Fruit fly (Drosophila melanogaster) whole organism, adult: ENCODE results near the gene ida.
A peak's percentile ranks its signal among the peaks of the same experiment; 100 is the strongest.

Experiments
- CG11617 ChIP-seq: fragments of 200-800 bp; sonication (Bioruptor generic); optimal IDR thresholded peaks from 2 replicates; lab custom pipeline; 2017; ENCODE audit warnings: mild to moderate bottlenecking, missing biosample characterization, missing genetic modification reagents, missing genetic modification characterization
- CG12768 ChIP-seq: fragments of 200-800 bp; sonication (Bioruptor generic); optimal IDR thresholded peaks from 2 replicates; lab custom pipeline; 2017; ENCODE audit warnings: missing biosample characterization, missing genetic modification characterization, mild to moderate bottlenecking, moderate library complexity, missing genetic modification reagents
- CG14711 ChIP-seq: fragments of 200-800 bp; sonication (Bioruptor generic); optimal IDR thresholded peaks from 2 replicates; lab custom pipeline; 2018; ENCODE audit warnings: missing biosample characterization, mild to moderate bottlenecking, missing genetic modification characterization, moderate library complexity
- CG1620 ChIP-seq: fragments of 200-800 bp; sonication (Bioruptor generic); optimal IDR thresholded peaks from 2 replicates; lab custom pipeline; 2016; ENCODE audit warnings: missing biosample characterization, missing genetic modification characterization
- CG33017 ChIP-seq: fragments of 200-800 bp; sonication (Bioruptor generic); optimal IDR thresholded peaks from 2 replicates; lab custom pipeline; 2018; ENCODE audit warnings: missing biosample characterization, mild to moderate bottlenecking, missing genetic modification characterization, moderate library complexity
- CG5204 ChIP-seq: fragments of 200-800 bp; sonication (Bioruptor generic); optimal IDR thresholded peaks from 2 replicates; lab custom pipeline; 2016; ENCODE audit warnings: missing biosample characterization, missing genetic modification characterization
- CG7045 ChIP-seq: fragments of 200-800 bp; sonication (Bioruptor generic); optimal IDR thresholded peaks from 2 replicates; lab custom pipeline; 2017; ENCODE audit warnings: missing biosample characterization, mild to moderate bottlenecking, missing genetic modification characterization
- CG7101 ChIP-seq: fragments of 200-800 bp; sonication (Bioruptor generic); optimal IDR thresholded peaks from 2 replicates; lab custom pipeline; 2018; ENCODE audit warnings: missing biosample characterization, mild to moderate bottlenecking, missing genetic modification characterization, moderate library complexity
- Clk ChIP-seq: fragments of 200-800 bp; sonication (Bioruptor generic); optimal IDR thresholded peaks from 2 replicates; lab custom pipeline; 2017; ENCODE audit warnings: missing biosample characterization, missing genetic modification characterization
- Crg-1 ChIP-seq: fragments of 200-800 bp; sonication (Bioruptor generic); optimal IDR thresholded peaks from 2 replicates; lab custom pipeline; 2016; ENCODE audit warnings: missing biosample characterization, missing genetic modification characterization
- Hr96 ChIP-seq: fragments of 200-800 bp; sonication (Bioruptor generic); optimal IDR thresholded peaks from 2 replicates; lab custom pipeline; 2016; ENCODE audit warnings: missing biosample characterization, missing genetic modification characterization
- Mnt ChIP-seq: fragments of 200-800 bp; sonication (Bioruptor generic); optimal IDR thresholded peaks from 2 replicates; lab custom pipeline; 2016; ENCODE audit warnings: missing biosample characterization, mild to moderate bottlenecking, missing genetic modification characterization
- bab1 ChIP-seq: fragments of 200-800 bp; sonication (Bioruptor generic); optimal IDR thresholded peaks from 3 replicates; lab custom pipeline; 2019; ENCODE audit warnings: missing biosample characterization, mild to moderate bottlenecking, missing genetic modification characterization, moderate library complexity
- cic ChIP-seq: fragments of 200-800 bp; sonication (Bioruptor generic); optimal IDR thresholded peaks from 2 replicates; lab custom pipeline; 2017; ENCODE audit warnings: missing biosample characterization, mild to moderate bottlenecking, missing genetic modification characterization, moderate library complexity
- cnc ChIP-seq, 2 experiments: fragments of >200 bp; optimal IDR thresholded peaks; 2 replicates each; lab custom pipeline; 2017
- kay ChIP-seq: fragments of 200-800 bp; sonication (Bioruptor generic); peaks from one replicate; lab custom pipeline; 2016; ENCODE audit warnings: missing biosample characterization, missing genetic modification characterization, borderline replicate concordance
- ovo ChIP-seq: fragments of 200-800 bp; sonication (Bioruptor generic); optimal IDR thresholded peaks from 2 replicates; lab custom pipeline; 2016; ENCODE audit warnings: missing biosample characterization, missing genetic modification characterization
- pad ChIP-seq: fragments of 200-800 bp; sonication (Bioruptor generic); optimal IDR thresholded peaks from 3 replicates; lab custom pipeline; 2017; ENCODE audit warnings: missing biosample characterization, missing genetic modification characterization, mild to moderate bottlenecking, moderate library complexity, missing genetic modification reagents
- tj ChIP-seq: fragments of 200-800 bp; sonication (Bioruptor generic); optimal IDR thresholded peaks from 3 replicates; lab custom pipeline; 2017; ENCODE audit warnings: missing biosample characterization, mild to moderate bottlenecking, missing genetic modification characterization, moderate library complexity
- toe ChIP-seq: fragments of 200-800 bp; sonication (Bioruptor generic); optimal IDR thresholded peaks from 2 replicates; lab custom pipeline; 2016; ENCODE audit warnings: missing biosample characterization, missing genetic modification characterization

ida gene

DNA sequence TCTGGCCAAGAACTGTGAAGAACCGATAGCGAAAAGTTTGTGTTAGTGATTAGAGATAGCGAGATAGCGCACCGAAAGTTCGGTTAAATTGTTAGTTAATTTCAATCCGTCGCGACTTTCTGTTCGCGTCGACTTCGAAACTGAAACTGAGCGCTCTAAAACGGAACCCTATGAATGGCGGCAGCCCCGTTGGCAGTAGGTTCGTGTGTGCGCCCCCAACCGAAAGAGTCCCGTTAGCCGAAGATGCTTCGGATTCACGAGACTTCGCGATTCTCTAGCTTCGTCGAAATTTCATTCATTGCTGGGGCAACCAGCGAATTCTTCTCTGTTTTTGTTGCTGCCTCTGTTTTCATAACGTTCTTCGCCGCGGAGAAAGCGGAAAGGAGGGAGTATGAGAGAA lies 20.3 kb downstream of the ida start:
- TF ChIP-seq cnc (optimal IDR thresholded peaks at IDR 0.05; lab: Kevin White, UChicago) (no peak), ovo (GFP tag; lab: Kevin White, UChicago) (peak; percentile 78), Mnt (GFP tag; lab: Kevin White, UChicago) (peak; percentile 42), kay (GFP tag; lab: Kevin White, UChicago) (peak; percentile 42), Clk (GFP tag; lab: Kevin White, UChicago) (no peak), cic (GFP tag; lab: Kevin White, UChicago) (peak; percentile 93), CG12768 (GFP tag; lab: Kevin White, UChicago) (peak; percentile 38)

DNA sequence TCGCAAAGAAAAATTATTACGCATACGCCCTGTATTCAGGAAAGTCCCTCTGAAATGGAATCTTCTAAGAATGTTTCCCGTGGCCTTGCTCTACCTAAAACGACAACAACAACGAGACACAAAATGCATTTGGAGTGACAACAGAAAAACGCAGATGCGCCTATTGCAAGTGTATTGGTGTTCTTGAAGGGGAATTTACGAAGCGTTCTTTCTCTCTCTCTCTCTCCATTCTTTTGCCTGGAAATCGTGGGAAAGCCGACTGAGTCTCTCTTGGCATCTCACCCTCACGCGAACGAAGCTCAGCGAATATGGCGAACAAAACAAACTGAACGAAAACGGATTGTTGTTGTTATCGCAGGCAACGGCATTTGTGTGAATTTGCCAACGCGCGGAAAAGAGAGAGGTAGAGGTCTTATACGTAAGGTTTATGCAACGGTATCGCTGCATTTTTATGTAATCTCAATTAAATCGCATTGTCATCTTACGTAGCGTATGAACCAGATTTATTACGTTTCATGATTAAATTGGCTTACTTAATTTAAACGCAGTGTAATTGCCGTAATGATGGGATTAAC lies 21.1 kb downstream of the ida start:
- TF ChIP-seq CG1620 (GFP tag; lab: Kevin White, UChicago): no peak
- TF ChIP-seq tj: peak; percentile 54
- peak; percentile 34 for TF ChIP-seq ovo (GFP tag; lab: Kevin White, UChicago)
- peak; percentile 44 for TF ChIP-seq cic (GFP tag; lab: Kevin White, UChicago)
- TF ChIP-seq CG14711: no peak
- peak in 1 of 2 experiments; percentile 65 for TF ChIP-seq cnc (optimal IDR thresholded peaks at IDR 0.05; lab: Kevin White, UChicago)
- peak; percentile 10 for TF ChIP-seq Mnt (GFP tag; lab: Kevin White, UChicago)
- peak; percentile 92 for TF ChIP-seq pad

DNA sequence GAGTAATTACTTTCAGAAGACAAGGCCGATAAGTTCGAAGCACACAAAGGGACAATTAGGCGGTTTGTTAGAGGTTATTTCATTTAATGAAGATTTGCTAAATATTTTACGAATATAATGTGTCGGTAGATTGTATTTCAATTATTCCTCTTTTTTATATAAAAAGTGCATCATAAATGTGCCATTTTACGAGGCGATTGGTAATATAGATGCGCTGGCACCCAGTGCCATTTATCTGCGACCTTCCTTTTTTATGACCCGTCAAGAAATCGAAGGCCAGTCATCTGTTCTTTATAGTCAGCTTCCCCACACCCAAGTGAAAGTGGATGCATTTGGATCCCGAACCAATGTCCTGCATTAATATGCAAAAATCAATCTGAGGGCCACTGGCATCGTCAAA lies 22.3 kb downstream of the ida start:
- no peak for TF ChIP-seq cic (GFP tag; lab: Kevin White, UChicago)
- no peak for TF ChIP-seq cnc (optimal IDR thresholded peaks at IDR 0.05; lab: Kevin White, UChicago)
- TF ChIP-seq CG33017: no peak
- no peak for TF ChIP-seq Clk (GFP tag; lab: Kevin White, UChicago)
- no peak for TF ChIP-seq CG12768 (GFP tag; lab: Kevin White, UChicago)
- TF ChIP-seq bab1 (GFP tag; lab: Kevin White, UChicago): no peak
- no peak for TF ChIP-seq CG14711
- TF ChIP-seq ovo (GFP tag; lab: Kevin White, UChicago): no peak
- TF ChIP-seq Mnt (GFP tag; lab: Kevin White, UChicago): no peak
- TF ChIP-seq tj: no peak
- TF ChIP-seq CG1620 (GFP tag; lab: Kevin White, UChicago): no peak
- TF ChIP-seq kay (GFP tag; lab: Kevin White, UChicago): no peak
- TF ChIP-seq Crg-1 (GFP tag; lab: Kevin White, UChicago): no peak
- no peak for TF ChIP-seq toe (GFP tag; lab: Kevin White, UChicago)

DNA sequence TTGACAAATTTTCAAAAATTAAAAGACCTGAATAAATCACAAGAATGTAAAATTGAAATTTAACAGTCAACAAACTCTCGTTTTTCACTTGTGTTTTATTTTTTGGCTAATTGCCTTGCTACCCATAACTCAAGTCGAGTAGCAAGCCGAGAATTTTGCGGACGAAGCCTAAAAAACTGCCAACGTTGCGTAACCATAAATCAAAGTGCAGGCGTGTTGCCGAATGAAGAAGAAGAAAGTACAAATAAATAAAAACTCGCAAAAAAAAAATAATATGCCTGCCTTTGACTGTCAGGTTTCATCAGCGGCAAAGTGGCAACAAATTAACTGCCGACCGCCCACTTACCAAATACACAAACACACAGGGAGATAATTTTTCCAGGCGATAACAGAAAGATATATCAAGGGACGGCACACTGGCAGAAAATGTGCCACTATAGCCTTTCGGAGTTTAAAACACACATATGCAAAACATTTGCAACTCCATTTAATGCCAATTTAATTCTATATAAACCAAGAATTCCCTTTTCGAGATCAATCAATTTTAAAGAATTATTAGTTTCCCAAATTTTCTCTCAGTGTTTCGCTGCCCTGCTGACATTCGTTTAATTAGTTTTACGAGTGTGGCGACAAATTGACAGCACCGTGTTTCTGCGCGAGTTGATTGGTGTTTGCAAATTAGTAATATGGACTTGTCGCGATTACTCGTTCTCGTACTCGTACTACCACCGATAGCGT lies 23.2 kb downstream of the ida start:
- no peak for TF ChIP-seq cnc (optimal IDR thresholded peaks at IDR 0.05; lab: Kevin White, UChicago)
- peak; percentile 97 for TF ChIP-seq Clk (GFP tag; lab: Kevin White, UChicago)
- peak; percentile 97 for TF ChIP-seq Hr96 (GFP tag; lab: Kevin White, UChicago)
- TF ChIP-seq CG11617 (GFP tag; lab: Kevin White, UChicago): peak; percentile 98
- TF ChIP-seq CG1620 (GFP tag; lab: Kevin White, UChicago): peak; percentile 95
- TF ChIP-seq ovo (GFP tag; lab: Kevin White, UChicago): peak; percentile 92
- peak; percentile 94 for TF ChIP-seq CG33017
- TF ChIP-seq Mnt (GFP tag; lab: Kevin White, UChicago): peak; percentile 87
- peak; percentile 96 for TF ChIP-seq CG5204 (GFP tag; lab: Kevin White, UChicago)
- TF ChIP-seq kay (GFP tag; lab: Kevin White, UChicago): peak; percentile 94
- peak; percentile 82 for TF ChIP-seq bab1 (GFP tag; lab: Kevin White, UChicago)
- peak; percentile 92 for TF ChIP-seq toe (GFP tag; lab: Kevin White, UChicago)
- peak; percentile 94 for TF ChIP-seq Crg-1 (GFP tag; lab: Kevin White, UChicago)
- TF ChIP-seq CG7045 (GFP tag; lab: Kevin White, UChicago): peak; percentile 96
- TF ChIP-seq CG7101 (tag; lab: Kevin White, UChicago): peak; percentile 97
- TF ChIP-seq tj: peak; percentile 99
- TF ChIP-seq CG12768 (GFP tag; lab: Kevin White, UChicago): peak; percentile 98
- TF ChIP-seq pad: peak; percentile 88
- peak; percentile 94 for TF ChIP-seq cic (GFP tag; lab: Kevin White, UChicago)
- TF ChIP-seq CG14711: peak; percentile 90

DNA sequence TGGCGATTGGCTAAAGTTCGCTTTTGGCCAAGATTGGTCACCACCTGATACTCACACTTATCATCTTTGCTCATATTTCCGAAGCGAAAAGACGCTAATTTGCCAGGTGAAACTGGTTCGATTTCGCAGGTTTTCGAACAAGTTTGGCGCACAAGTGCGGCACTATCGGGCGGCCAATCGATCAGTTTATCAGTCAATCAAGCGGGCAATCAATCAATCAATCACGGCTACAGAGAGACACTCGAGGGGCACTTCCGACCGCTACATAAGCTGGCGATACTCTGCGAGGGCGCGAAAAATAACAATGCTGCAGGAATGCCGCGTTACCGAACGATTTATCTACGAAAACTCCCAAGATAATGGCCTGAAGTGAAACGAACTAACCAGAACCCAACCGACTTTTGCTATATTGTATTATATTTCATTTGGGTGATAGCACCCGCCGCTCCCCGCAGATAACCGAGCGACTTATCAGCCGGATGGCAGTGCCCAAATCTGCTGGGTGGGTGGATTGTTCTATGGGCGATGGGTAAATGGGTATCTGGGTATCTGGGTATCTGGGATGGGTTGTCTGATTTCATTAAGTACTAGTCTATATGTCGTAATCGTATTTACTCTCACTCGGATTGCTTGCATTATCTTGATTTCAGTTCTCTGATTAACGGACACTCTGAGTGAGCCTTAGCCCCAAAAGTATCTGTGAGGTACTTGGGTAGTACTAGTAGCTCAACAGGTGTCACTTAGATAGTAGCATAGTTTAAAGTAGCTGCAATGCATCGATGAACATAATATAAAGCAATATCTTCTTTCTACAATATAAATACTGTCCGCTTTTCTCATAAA lies 24.0 kb downstream of the ida start:
- TF ChIP-seq bab1 (GFP tag; lab: Kevin White, UChicago) (no peak), cic (GFP tag; lab: Kevin White, UChicago) (peak; percentile 68)
